Fruit fly (Drosophila melanogaster) whole organism, prepupa: Measurements from ENCODE around the gene VhaAC39-2.
A peak's percentile ranks its signal among the peaks of the same experiment; 100 is the strongest.

ENCODE experiments used
- Blimp-1 ChIP-seq: fragments of 200-800 bp; sonication (Bioruptor generic); optimal IDR thresholded peaks from 3 replicates; lab custom pipeline; 2017; ENCODE audit warnings: missing biosample characterization, missing genetic modification characterization, mild to moderate bottlenecking, moderate library complexity, missing genetic modification reagents
- CG10631 ChIP-seq: fragments of 200-800 bp; sonication (Bioruptor generic); optimal IDR thresholded peaks from 2 replicates; lab custom pipeline; 2016; ENCODE audit warnings: missing biosample characterization, missing genetic modification characterization
- CG10669 ChIP-seq: fragments of 200-800 bp; sonication (Bioruptor generic); optimal IDR thresholded peaks from 3 replicates; lab custom pipeline; 2018; ENCODE audit warnings: missing biosample characterization, mild to moderate bottlenecking, missing genetic modification characterization, moderate library complexity
- CG11294 ChIP-seq: fragments of 200-800 bp; sonication (Bioruptor generic); IDR thresholded peaks from 2 replicates; pipeline ENCODE4 v1.3.6; 2022; ENCODE audit warnings: missing biosample characterization, missing genetic modification characterization
- CG11902 ChIP-seq: fragments of 200-800 bp; sonication (Bioruptor generic); optimal IDR thresholded peaks from 3 replicates; lab custom pipeline; 2016; ENCODE audit warnings: missing biosample characterization, missing genetic modification characterization
- CG16779 ChIP-seq: fragments of 200-800 bp; sonication (Bioruptor generic); optimal IDR thresholded peaks from 3 replicates; lab custom pipeline; 2017; ENCODE audit warnings: missing biosample characterization, mild to moderate bottlenecking, missing genetic modification characterization
- CG31627 ChIP-seq: fragments of 200-800 bp; sonication (Bioruptor generic); optimal IDR thresholded peaks from 3 replicates; lab custom pipeline; 2016; ENCODE audit warnings: missing biosample characterization, missing genetic modification characterization
- CG32006 ChIP-seq: fragments of 200-800 bp; sonication (Bioruptor generic); optimal IDR thresholded peaks from 3 replicates; lab custom pipeline; 2017; ENCODE audit warnings: missing biosample characterization, mild to moderate bottlenecking, missing genetic modification characterization
- CG34406 ChIP-seq: fragments of 200-800 bp; sonication (Bioruptor generic); optimal IDR thresholded peaks from 3 replicates; lab custom pipeline; 2016; ENCODE audit warnings: missing biosample characterization, missing genetic modification characterization
- CG3919 ChIP-seq: fragments of 200-800 bp; sonication (Bioruptor generic); optimal IDR thresholded peaks from 3 replicates; lab custom pipeline; 2016; ENCODE audit warnings: missing biosample characterization, missing genetic modification characterization
- CG4318 ChIP-seq: fragments of 200-800 bp; sonication (Bioruptor generic); optimal IDR thresholded peaks from 3 replicates; lab custom pipeline; 2017; ENCODE audit warnings: missing biosample characterization, mild to moderate bottlenecking, missing genetic modification characterization
- CG6276 ChIP-seq: fragments of 200-800 bp; sonication (Bioruptor generic); optimal IDR thresholded peaks from 2 replicates; lab custom pipeline; 2017; ENCODE audit warnings: missing biosample characterization, mild to moderate bottlenecking, missing genetic modification characterization
- CG6792 ChIP-seq: fragments of 200-800 bp; sonication (Bioruptor generic); optimal IDR thresholded peaks from 3 replicates; lab custom pipeline; 2016; ENCODE audit warnings: missing biosample characterization, missing genetic modification characterization
- CG6808 ChIP-seq: fragments of 200-800 bp; sonication (Bioruptor generic); optimal IDR thresholded peaks from 3 replicates; lab custom pipeline; 2017; ENCODE audit warnings: missing biosample characterization, missing genetic modification characterization, mild to moderate bottlenecking, moderate library complexity, missing genetic modification reagents
- CG6854 ChIP-seq: fragments of 200-800 bp; sonication (Bioruptor generic); optimal IDR thresholded peaks from 2 replicates; lab custom pipeline; 2017; ENCODE audit warnings: missing biosample characterization, mild to moderate bottlenecking, missing genetic modification characterization
- CG7368 ChIP-seq: fragments of 200-800 bp; sonication (Bioruptor generic); optimal IDR thresholded peaks from 3 replicates; lab custom pipeline; 2016; ENCODE audit warnings: missing biosample characterization, missing genetic modification characterization
- CG8119 ChIP-seq: fragments of 200-800 bp; sonication (Bioruptor generic); IDR thresholded peaks from 3 replicates; pipeline ENCODE4 v1.3.6; 2022; ENCODE audit warnings: missing biosample characterization, missing genetic modification characterization
- CG8319 ChIP-seq: fragments of 200-800 bp; sonication (Bioruptor generic); optimal IDR thresholded peaks from 3 replicates; lab custom pipeline; 2016; ENCODE audit warnings: missing biosample characterization, missing genetic modification characterization
- CG9139 ChIP-seq: fragments of 200-800 bp; sonication (Bioruptor generic); optimal IDR thresholded peaks from 3 replicates; lab custom pipeline; 2017; ENCODE audit warnings: missing biosample characterization, mild to moderate bottlenecking, missing genetic modification characterization
- Eip75B ChIP-seq: fragments of 200-800 bp; sonication (Bioruptor generic); optimal IDR thresholded peaks from 3 replicates; lab custom pipeline; 2016; ENCODE audit warnings: missing biosample characterization, missing genetic modification characterization
- Eip78C ChIP-seq: fragments of 200-800 bp; sonication (Bioruptor generic); peaks from one replicate; lab custom pipeline; 2016; ENCODE audit warnings: missing biosample characterization, missing genetic modification characterization
- Eip93F ChIP-seq: fragments of 200-800 bp; sonication (Bioruptor generic); optimal IDR thresholded peaks from 2 replicates; lab custom pipeline; 2016; ENCODE audit warnings: missing biosample characterization, mild to moderate bottlenecking, missing genetic modification characterization
- Ets21C ChIP-seq: fragments of 200-800 bp; sonication (Bioruptor generic); optimal IDR thresholded peaks from 3 replicates; lab custom pipeline; 2016; ENCODE audit warnings: missing biosample characterization, missing genetic modification characterization
- Ets96B ChIP-seq: fragments of 200-800 bp; optimal IDR thresholded peaks from 2 replicates; lab custom pipeline; 2019; ENCODE audit warnings: missing biosample characterization, mild to moderate bottlenecking, missing genetic modification characterization, moderate library complexity
- Gug ChIP-seq: fragments of 200-800 bp; sonication (Bioruptor generic); IDR thresholded peaks from 2 replicates; pipeline ENCODE4 v1.3.6; 2022; ENCODE audit warnings: missing biosample characterization, missing genetic modification characterization
- Hr38 ChIP-seq: sonication (Bioruptor generic); optimal IDR thresholded peaks from 2 replicates; lab custom pipeline; 2016; ENCODE audit warnings: missing biosample characterization, missing genetic modification characterization
- Lpt ChIP-seq: fragments of 200-800 bp; sonication (Bioruptor generic); optimal IDR thresholded peaks from 3 replicates; lab custom pipeline; 2016; ENCODE audit warnings: missing biosample characterization, missing genetic modification characterization
- Met ChIP-seq: fragments of 200-800 bp; sonication (Bioruptor generic); optimal IDR thresholded peaks from 3 replicates; lab custom pipeline; 2016; ENCODE audit warnings: missing biosample characterization, missing genetic modification characterization
- OdsH ChIP-seq: fragments of 200-800 bp; sonication (Bioruptor generic); optimal IDR thresholded peaks from 3 replicates; lab custom pipeline; 2016; ENCODE audit warnings: missing biosample characterization, missing genetic modification characterization
- Smox ChIP-seq: fragments of 200-800 bp; sonication (Bioruptor generic); optimal IDR thresholded peaks from 3 replicates; lab custom pipeline; 2016; ENCODE audit warnings: missing biosample characterization, missing genetic modification characterization
- Sox15 ChIP-seq: fragments of 200-800 bp; sonication (Bioruptor generic); optimal IDR thresholded peaks from 3 replicates; lab custom pipeline; 2016; ENCODE audit warnings: missing biosample characterization, missing genetic modification characterization
- achi ChIP-seq: fragments of 200-800 bp; sonication (Bioruptor generic); optimal IDR thresholded peaks from 3 replicates; lab custom pipeline; 2016; ENCODE audit warnings: missing biosample characterization, missing genetic modification characterization
- acj6 ChIP-seq: fragments of 200-800 bp; sonication (Bioruptor generic); optimal IDR thresholded peaks from 3 replicates; lab custom pipeline; 2016; ENCODE audit warnings: missing biosample characterization, missing genetic modification characterization
- cyc ChIP-seq: fragments of 200-800 bp; sonication (Bioruptor generic); optimal IDR thresholded peaks from 3 replicates; lab custom pipeline; 2016; ENCODE audit warnings: missing biosample characterization, missing genetic modification characterization
- dac ChIP-seq: fragments of 200-800 bp; sonication (Bioruptor generic); optimal IDR thresholded peaks from 2 replicates; lab custom pipeline; 2017; ENCODE audit warnings: missing biosample characterization, mild to moderate bottlenecking, missing genetic modification characterization
- dsx ChIP-seq: fragments of 200-800 bp; optimal IDR thresholded peaks from 3 replicates; lab custom pipeline; 2019; ENCODE audit warnings: missing biosample characterization, mild to moderate bottlenecking, missing genetic modification characterization, moderate library complexity; ENCODE audit not compliant: poor library complexity, severe bottlenecking
- eg ChIP-seq: fragments of 200-800 bp; sonication (Bioruptor generic); IDR thresholded peaks from 3 replicates; pipeline ENCODE4 v1.3.6; 2022; ENCODE audit warnings: missing biosample characterization, missing genetic modification characterization
- esn ChIP-seq: fragments of 200-800 bp; sonication (Bioruptor generic); optimal IDR thresholded peaks from 2 replicates; lab custom pipeline; 2016; ENCODE audit warnings: missing biosample characterization, mild to moderate bottlenecking, missing genetic modification characterization, moderate library complexity
- fd59A ChIP-seq: fragments of 200-800 bp; sonication (Bioruptor generic); optimal IDR thresholded peaks from 2 replicates; lab custom pipeline; 2017; ENCODE audit warnings: missing biosample characterization, mild to moderate bottlenecking, missing genetic modification characterization, missing genetic modification reagents
- fd85E ChIP-seq: fragments of 200-800 bp; sonication (Bioruptor generic); optimal IDR thresholded peaks from 3 replicates; lab custom pipeline; 2016; ENCODE audit warnings: missing biosample characterization, missing genetic modification characterization
- lz ChIP-seq: fragments of 200-800 bp; sonication (Bioruptor generic); optimal IDR thresholded peaks from 3 replicates; lab custom pipeline; 2016; ENCODE audit warnings: missing biosample characterization, missing genetic modification characterization
- net ChIP-seq: fragments of 200-800 bp; sonication (Bioruptor generic); optimal IDR thresholded peaks from 3 replicates; lab custom pipeline; 2016; ENCODE audit warnings: missing biosample characterization, missing genetic modification characterization
- pdm3 ChIP-seq: fragments of 200-800 bp; sonication (Bioruptor generic); optimal IDR thresholded peaks from 3 replicates; lab custom pipeline; 2016; ENCODE audit warnings: missing biosample characterization, missing genetic modification characterization
- salr ChIP-seq, 2 experiments: fragments of 200-800 bp; sonication (Bioruptor generic); optimal IDR thresholded peaks; 3 replicates each; lab custom pipeline; 2016 to 2018; ENCODE audit warnings: missing biosample characterization in 2 of 2, missing genetic modification characterization in 2 of 2, mild to moderate bottlenecking in 1 of 2
- spab ChIP-seq: fragments of 200-800 bp; sonication (Bioruptor generic); optimal IDR thresholded peaks from 2 replicates; lab custom pipeline; 2017; ENCODE audit warnings: missing biosample characterization, mild to moderate bottlenecking, missing genetic modification characterization, missing genetic modification reagents
- svp ChIP-seq: fragments of 200-800 bp; sonication (Bioruptor generic); peaks from one replicate; lab custom pipeline; 2016; ENCODE audit warnings: missing biosample characterization, missing genetic modification characterization
- topi ChIP-seq: fragments of 200-800 bp; sonication (Bioruptor generic); optimal IDR thresholded peaks from 3 replicates; lab custom pipeline; 2016; ENCODE audit warnings: missing biosample characterization, missing genetic modification characterization
- vri ChIP-seq: fragments of 200-800 bp; sonication (Bioruptor generic); optimal IDR thresholded peaks from 3 replicates; lab custom pipeline; 2016; ENCODE audit warnings: missing biosample characterization, mild to moderate bottlenecking, missing genetic modification characterization

The VhaAC39-2 gene

DNA sequence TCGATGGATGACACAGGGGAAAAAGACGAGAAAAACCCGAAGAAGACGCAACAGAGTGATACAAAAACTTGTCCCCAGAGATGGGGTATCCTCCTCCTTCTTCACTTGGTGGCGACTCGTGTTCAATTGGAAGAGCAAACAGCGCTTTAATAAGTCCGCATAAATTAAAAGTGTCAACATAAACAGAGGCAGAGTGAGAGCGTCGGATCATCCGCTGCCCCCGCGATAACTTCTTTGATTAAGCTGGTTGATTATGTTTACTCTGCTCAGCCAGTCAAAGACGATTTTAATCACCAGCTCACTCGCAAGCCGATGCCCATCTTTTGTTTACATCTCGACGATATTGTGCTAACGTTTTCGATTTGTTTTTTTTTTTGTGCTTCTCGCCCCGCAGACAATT lies 39.2 kb downstream of the VhaAC39-2 start (continued):
- TF ChIP-seq CG16779 (tag; lab: Kevin White, UChicago) (no peak), CG8119 (GFP tag; lab: Robert Waterston, UW) (no peak), Met (GFP tag; lab: Kevin White, UChicago) (no peak), CG4318 (GFP tag; lab: Kevin White, UChicago) (no peak), OdsH (no peak), CG10631 (no peak), Blimp-1 (no peak), Ets96B (tag; lab: Kevin White, UChicago) (no peak), dac (GFP tag; lab: Kevin White, UChicago) (no peak), CG8319 (no peak), CG6854 (peak; percentile 32), eg (no peak), spab (no peak), CG3919 (GFP tag; lab: Kevin White, UChicago) (no peak)

DNA sequence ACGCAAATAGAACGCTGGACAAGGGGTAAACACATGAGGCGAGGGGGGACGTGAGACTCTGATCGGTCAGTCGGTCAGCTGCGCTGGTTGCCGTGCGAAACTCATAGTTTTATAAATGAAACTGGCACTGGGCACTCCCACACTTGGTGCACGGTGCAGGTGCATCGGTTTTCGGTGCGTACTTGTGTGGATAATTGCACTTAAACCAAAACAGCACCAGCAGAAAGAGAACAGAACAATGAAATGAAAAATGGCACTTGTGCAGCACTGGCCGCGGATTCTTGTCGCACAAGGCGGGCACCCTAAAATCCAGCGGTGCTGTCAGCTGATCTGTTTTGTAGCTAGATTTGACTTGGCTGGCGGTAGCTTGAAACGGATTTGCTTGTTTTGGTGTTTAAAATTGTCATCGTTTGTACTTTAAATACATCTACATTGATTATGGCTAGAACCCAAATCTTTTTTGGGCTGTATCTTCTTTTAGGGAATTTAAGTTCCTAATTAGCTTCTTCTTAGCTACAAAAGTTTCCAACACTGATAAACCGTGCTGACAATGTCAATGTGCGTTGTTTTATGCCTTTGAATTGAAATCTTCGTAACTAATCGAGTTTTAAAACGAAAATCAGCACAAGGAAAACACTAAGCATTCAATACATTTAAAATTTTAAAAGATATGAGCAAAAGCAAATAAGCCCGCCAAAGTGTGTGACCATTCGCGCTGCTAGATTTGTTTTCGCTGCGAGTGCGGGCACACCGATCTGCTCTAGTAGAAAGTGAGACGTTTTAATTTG lies 41.2 kb downstream of the VhaAC39-2 start, which contains the start of the genes Rassf and CenB1A:
Gene Rassf, minus strand, starts transcription at position 249 of the 788 bp plus-strand sequence.
Gene CenB1A, plus strand, starts transcription at position 718 of the 788 bp plus-strand sequence.
- peak; percentile 15 for TF ChIP-seq Ets96B (tag; lab: Kevin White, UChicago)
- TF ChIP-seq svp, result peak; percentile 76
- peak in 1 of 2 experiments; percentile 24 for TF ChIP-seq salr (GFP tag; optimal IDR thresholded peaks at IDR 0.05; lab: Kevin White, UChicago)
- peak; percentile 46 for TF ChIP-seq acj6
- TF ChIP-seq CG11902 (GFP tag; lab: Kevin White, UChicago), result peak; percentile 45
- peak; percentile 66 for TF ChIP-seq lz (GFP tag; lab: Kevin White, UChicago)
- TF ChIP-seq Blimp-1, result no peak
- no peak for TF ChIP-seq dac (GFP tag; lab: Kevin White, UChicago)
- TF ChIP-seq CG31627 (GFP tag; lab: Kevin White, UChicago), result peak; percentile 68
- no peak for TF ChIP-seq Smox (GFP tag; lab: Kevin White, UChicago)
- no peak for TF ChIP-seq net
- TF ChIP-seq spab, result no peak
- TF ChIP-seq Hr38, result no peak
- peak; percentile 35 for TF ChIP-seq Eip75B (GFP tag; lab: Kevin White, UChicago)
- no peak for TF ChIP-seq fd85E (GFP tag; lab: Kevin White, UChicago)
- no peak for TF ChIP-seq CG4318 (GFP tag; lab: Kevin White, UChicago)
- peak; percentile 58 for TF ChIP-seq CG3919 (GFP tag; lab: Kevin White, UChicago)
- peak; percentile 66 for TF ChIP-seq Eip78C
- TF ChIP-seq CG6792, result peak; percentile 13
- TF ChIP-seq Sox15 (GFP tag; lab: Kevin White, UChicago), result peak; percentile 33
- no peak for TF ChIP-seq Lpt (GFP tag; lab: Kevin White, UChicago)
- TF ChIP-seq esn (GFP tag; lab: Kevin White, UChicago), result peak; percentile 42
- TF ChIP-seq topi (GFP tag; lab: Kevin White, UChicago), result peak; percentile 51
- TF ChIP-seq Ets21C (GFP tag; lab: Kevin White, UChicago), result no peak
- peak; percentile 58 for TF ChIP-seq cyc (GFP tag; lab: Kevin White, UChicago)
- TF ChIP-seq pdm3 (GFP tag; lab: Kevin White, UChicago), result no peak
- no peak for TF ChIP-seq CG9139 (GFP tag; lab: Kevin White, UChicago)
- peak; percentile 43 for TF ChIP-seq CG32006 (GFP tag; lab: Kevin White, UChicago)
- peak; percentile 38 for TF ChIP-seq CG7368 (GFP tag; lab: Kevin White, UChicago)
- TF ChIP-seq CG10669 (GFP tag; lab: Kevin White, UChicago), result no peak
- no peak for TF ChIP-seq Gug (GFP tag; lab: Robert Waterston, UW)
- no peak; the same call in 1 of the 2 replicates for TF ChIP-seq CG11294
- peak; percentile 28 for TF ChIP-seq achi (GFP tag; lab: Kevin White, UChicago)
- TF ChIP-seq CG6808 (GFP tag; lab: Kevin White, UChicago), result peak; percentile 29
- TF ChIP-seq CG6854, result peak; percentile 42
- TF ChIP-seq CG6276 (GFP tag; lab: Kevin White, UChicago), result no peak
- no peak for TF ChIP-seq fd59A (GFP tag; lab: Kevin White, UChicago)
- TF ChIP-seq dsx (GFP tag; lab: Kevin White, UChicago), result no peak
- TF ChIP-seq vri (GFP tag; lab: Kevin White, UChicago), result peak; percentile 32
- peak; percentile 44 for TF ChIP-seq CG10631
- peak; percentile 20 for TF ChIP-seq CG8319
- TF ChIP-seq eg, result 0 out of 3 replicates have a peak, but pooled peaks have one; percentile 30
- TF ChIP-seq Eip93F, result no peak
- peak; percentile 19 for TF ChIP-seq CG34406 (GFP tag; lab: Kevin White, UChicago)
